Fruit fly (Drosophila melanogaster): ENCODE data around the gene CG17261.
A peak's percentile ranks its signal among the peaks of the same experiment; 100 is the strongest.

The CG17261 gene

dm6 chr2L:3058772-3059623 is 16.6 kb downstream of the CG17261 start (continued):
- TF ChIP-seq ewg (GFP tag; optimal IDR thresholded peaks at IDR 0.05), result peak; percentile 86
- TF ChIP-seq tap (tag; optimal IDR thresholded peaks at IDR 0.05), result no peak
- TF ChIP-seq luna (GFP tag; optimal IDR thresholded peaks at IDR 0.05), result peak; percentile 15
- TF ChIP-seq HLH3B (GFP tag; IDR thresholded peaks at IDR 0.05), result 0 out of 2 replicates have a peak, but pooled peaks have one; percentile 28
- TF ChIP-seq CG12219 (GFP tag; optimal IDR thresholded peaks at IDR 0.05), result no peak
- TF ChIP-seq pho (GFP tag; optimal IDR thresholded peaks at IDR 0.05), result no peak
- no peak for TF ChIP-seq Dfd (GFP tag; optimal IDR thresholded peaks at IDR 0.05)
- no peak for TF ChIP-seq lov (optimal IDR thresholded peaks at IDR 0.05)
- TF ChIP-seq lov (GFP tag; IDR thresholded peaks at IDR 0.05), result no peak
- TF ChIP-seq Neu2 (GFP tag; optimal IDR thresholded peaks at IDR 0.05; ENCODE audit: borderline replicate concordance), result no peak
- no peak for TF ChIP-seq Stat92E (GFP tag; optimal IDR thresholded peaks at IDR 0.05)
- no peak for TF ChIP-seq nerfin-1 (tag; optimal IDR thresholded peaks at IDR 0.05)
- TF ChIP-seq Ptx1 (GFP tag; IDR thresholded peaks at IDR 0.05), result peak; percentile 62
- peak; percentile 87 for TF ChIP-seq CG6175 (GFP tag; IDR thresholded peaks at IDR 0.05)
- TF ChIP-seq D19B (GFP tag; optimal IDR thresholded peaks at IDR 0.05), result no peak
- no peak for TF ChIP-seq da (GFP tag; optimal IDR thresholded peaks at IDR 0.05)
- no peak for TF ChIP-seq CG16863 (GFP tag; optimal IDR thresholded peaks at IDR 0.05)
- no peak for TF ChIP-seq Opbp (GFP tag; IDR thresholded peaks at IDR 0.05; ENCODE audit: partially characterized antibody)
- no peak for TF ChIP-seq Max (GFP tag; optimal IDR thresholded peaks at IDR 0.05)
- no peak for TF ChIP-seq CG17802 (tag; optimal IDR thresholded peaks at IDR 0.05)
- peak; percentile 40 for TF ChIP-seq mirr (GFP tag; optimal IDR thresholded peaks at IDR 0.05)
- no peak for TF ChIP-seq tio (GFP tag; optimal IDR thresholded peaks at IDR 0.05)
- peak; percentile 39 for TF ChIP-seq cwo (GFP tag; optimal IDR thresholded peaks at IDR 0.05)
- TF ChIP-seq sc (optimal IDR thresholded peaks at IDR 0.05), result no peak
- no peak for TF ChIP-seq sc (GFP tag; optimal IDR thresholded peaks at IDR 0.05)
- no peak for TF ChIP-seq klu (GFP tag; IDR thresholded peaks at IDR 0.05)
- TF ChIP-seq shn (GFP tag; optimal IDR thresholded peaks at IDR 0.05), result no peak
- TF ChIP-seq CG15601 (tag; optimal IDR thresholded peaks at IDR 0.05), result no peak
- TF ChIP-seq CrebB (tag; optimal IDR thresholded peaks at IDR 0.05), result no peak
- TF ChIP-seq ato (GFP tag; IDR thresholded peaks at IDR 0.05; ENCODE audit: partially characterized antibody), result no peak
- peak; percentile 6 for TF ChIP-seq caup (GFP tag; optimal IDR thresholded peaks at IDR 0.05; ENCODE audit: severe bottlenecking)
- no peak for TF ChIP-seq Bgb (GFP tag; IDR thresholded peaks at IDR 0.05; ENCODE audit: partially characterized antibody)
- TF ChIP-seq stc (GFP tag; IDR thresholded peaks at IDR 0.05), result no peak
- no peak for TF ChIP-seq CG1529 (GFP tag; optimal IDR thresholded peaks at IDR 0.05)
- TF ChIP-seq D19A (tag; optimal IDR thresholded peaks at IDR 0.05), result no peak
- TF ChIP-seq insv (GFP tag; optimal IDR thresholded peaks at IDR 0.05), result no peak
- TF ChIP-seq her (GFP tag; optimal IDR thresholded peaks at IDR 0.05), result no peak
- TF ChIP-seq vfl (GFP tag; optimal IDR thresholded peaks at IDR 0.05), result peak; percentile 40
- TF ChIP-seq CG3065 (GFP tag; optimal IDR thresholded peaks at IDR 0.05), result no peak
- peak; percentile 34; the same call in 1 of the 2 replicates for TF ChIP-seq CG17328 (GFP tag; IDR thresholded peaks at IDR 0.05)
- TF ChIP-seq eve (GFP tag; optimal IDR thresholded peaks at IDR 0.05), result no peak
- no peak for TF ChIP-seq pum (GFP tag; optimal IDR thresholded peaks at IDR 0.05)
- no peak for TF ChIP-seq CG11695 (GFP tag; IDR thresholded peaks at IDR 0.05)
- TF ChIP-seq CG17568 (GFP tag; optimal IDR thresholded peaks at IDR 0.05), result no peak
- no peak for TF ChIP-seq CG13424 (tag; optimal IDR thresholded peaks at IDR 0.05)
- TF ChIP-seq seq (GFP tag; IDR thresholded peaks at IDR 0.05), result no peak
- no peak for TF ChIP-seq CG11560 (tag; IDR thresholded peaks at IDR 0.05)
- TF ChIP-seq CG13894 (tag; optimal IDR thresholded peaks at IDR 0.05), result peak; percentile 96
- no peak for TF ChIP-seq CG15479 (GFP tag; optimal IDR thresholded peaks at IDR 0.05)
